Worm (Caenorhabditis elegans) whole organism, midembryonic: ENCODE measurements around the gene hrde-2.

Source experiments
- T22C8.4 ChIP-seq: fragments of 200-800 bp; sonication (Bioruptor generic); IDR thresholded peaks from 2 replicates; pipeline ENCODE4 v1.3.6; 2022; ENCODE audit warnings: missing genetic modification characterization, missing compliant biosample characterization
- cog-1 ChIP-seq: sonication (generic microtip); optimal IDR thresholded peaks from 2 replicates; lab custom pipeline; 2016; ENCODE audit warnings: missing genetic modification characterization, missing compliant biosample characterization
- flt-1 ChIP-seq: fragments of 200-800 bp; sonication (Bioruptor generic); IDR thresholded peaks from 2 replicates; pipeline ENCODE4 v1.3.6; 2022; ENCODE audit warnings: missing genetic modification characterization, missing compliant biosample characterization
- klf-2 ChIP-seq: fragments of 200-800 bp; sonication (Bioruptor generic); conservative IDR thresholded peaks from 2 replicates; pipeline ENCODE4 v1.3.6; 2022; ENCODE audit warnings: missing genetic modification reagents, missing genetic modification characterization, missing compliant biosample characterization
- med-1 ChIP-seq: sonication (generic microtip); optimal IDR thresholded peaks from 2 replicates; lab custom pipeline; 2017; ENCODE audit warnings: missing genetic modification characterization, mild to moderate bottlenecking, missing compliant biosample characterization, antibody characterized with exemption, missing genetic modification reagents; ENCODE audit not compliant: insufficient read depth
- ref-1 ChIP-seq: fragments of 200-800 bp; sonication (Bioruptor generic); conservative IDR thresholded peaks from 2 replicates; pipeline ENCODE4 v1.3.6; 2022; ENCODE audit warnings: missing genetic modification reagents, missing genetic modification characterization, missing compliant biosample characterization
- tab-1 ChIP-seq: fragments of 200-800 bp; sonication (Bioruptor generic); IDR thresholded peaks from 2 replicates; pipeline ENCODE4 v1.3.6; 2022; ENCODE audit warnings: missing genetic modification characterization, missing compliant biosample characterization
- ztf-23 ChIP-seq: fragments of 200-800 bp; sonication (Bioruptor generic); IDR thresholded peaks from 2 replicates; pipeline ENCODE4 v1.3.6; 2022; ENCODE audit warnings: missing genetic modification reagents, missing genetic modification characterization, missing compliant biosample characterization
- ztf-29 ChIP-seq: fragments of 200-800 bp; sonication (Bioruptor generic); IDR thresholded peaks from 2 replicates; pipeline ENCODE4 v1.3.6; 2022; ENCODE audit warnings: missing genetic modification reagents, missing genetic modification characterization, missing compliant biosample characterization

hrde-2 gene

ce11 chrV:15004800-15005199, at the start of gene hrde-2:
TSS of gene hrde-2 (plus strand) at chrV:15005100.
- TF ChIP-seq ztf-29 (GFP tag; lab: Robert Waterston, UW): no peak
- no peak for TF ChIP-seq cog-1 (tag; lab: Kevin White, UChicago)
- TF ChIP-seq klf-2: no peak
- no peak for TF ChIP-seq ztf-23 (GFP tag; lab: Robert Waterston, UW)
- TF ChIP-seq T22C8.4 (GFP tag; lab: Robert Waterston, UW): no peak

- TF ChIP-seq flt-1 (GFP tag; lab: Robert Waterston, UW) (no peak), med-1 (GFP tag; lab: Kevin White, UChicago) (no peak), ref-1 (GFP tag; lab: Robert Waterston, UW) (no peak), tab-1 (GFP tag; lab: Robert Waterston, UW) (no peak), T22C8.4 (GFP tag; lab: Robert Waterston, UW) (no peak)
These were observed 49.2 kb upstream of the hrde-2 start, which contains the start of gene F02D8.9 for ce11 chrV:14955676-14956075. TSS of gene F02D8.9 (minus strand) at chrV:14955776.

- no peak for TF ChIP-seq ref-1 (GFP tag; lab: Robert Waterston, UW)
These were observed 33.8 kb upstream of the hrde-2 start, which contains the start of gene nlp-59 for ce11 chrV:14971136-14971535. TSS of gene nlp-59 (plus strand) at chrV:14971436.

- TF ChIP-seq T22C8.4 (GFP tag; lab: Robert Waterston, UW): no peak
- no peak for TF ChIP-seq tab-1 (GFP tag; lab: Robert Waterston, UW)
- TF ChIP-seq ref-1 (GFP tag; lab: Robert Waterston, UW): no peak
These were observed 26.6 kb upstream of the hrde-2 start, which contains the start of the genes grd-12 and F02D8.1 for ce11 chrV:14978205-14978751. TSS of gene grd-12 (plus strand) at chrV:14978505. TSS of gene F02D8.1 (minus strand) at chrV:14978701.

- TF ChIP-seq flt-1 (GFP tag; lab: Robert Waterston, UW): no peak
- TF ChIP-seq ztf-29 (GFP tag; lab: Robert Waterston, UW): no peak
- TF ChIP-seq cog-1 (tag; lab: Kevin White, UChicago): no peak
- TF ChIP-seq tab-1 (GFP tag; lab: Robert Waterston, UW): no peak
- TF ChIP-seq T22C8.4 (GFP tag; lab: Robert Waterston, UW): no peak
- TF ChIP-seq ref-1 (GFP tag; lab: Robert Waterston, UW): no peak
- TF ChIP-seq ztf-23 (GFP tag; lab: Robert Waterston, UW): no peak
- no peak for TF ChIP-seq med-1 (GFP tag; lab: Kevin White, UChicago)
- no peak for TF ChIP-seq klf-2
These were observed 25.0 kb upstream of the hrde-2 start, which contains the start of gene xbx-1 for ce11 chrV:14979937-14980336. TSS of gene xbx-1 (plus strand) at chrV:14980237.

- TF ChIP-seq cog-1 (tag; lab: Kevin White, UChicago) (no peak), T22C8.4 (GFP tag; lab: Robert Waterston, UW) (no peak), ztf-29 (GFP tag; lab: Robert Waterston, UW) (no peak), flt-1 (GFP tag; lab: Robert Waterston, UW) (no peak), med-1 (GFP tag; lab: Kevin White, UChicago) (no peak), klf-2 (no peak), ztf-23 (GFP tag; lab: Robert Waterston, UW) (no peak), tab-1 (GFP tag; lab: Robert Waterston, UW) (no peak), ref-1 (GFP tag; lab: Robert Waterston, UW) (no peak)
These were observed 20.3 kb upstream of the hrde-2 start, which contains the start of gene F02D8.4 for ce11 chrV:14984593-14984992. TSS of gene F02D8.4 (plus strand) at chrV:14984893.

ce11 chrV:14990843-14991242, 14.1 kb upstream of the hrde-2 start, which contains the start of the genes cdt-2 and T01C3.2:
TSS of gene cdt-2 (minus strand) at chrV:14991126.
TSS of gene T01C3.2 (plus strand) at chrV:14991168.
- TF ChIP-seq flt-1 (GFP tag; lab: Robert Waterston, UW): no peak
- TF ChIP-seq ref-1 (GFP tag; lab: Robert Waterston, UW): no peak
- no peak for TF ChIP-seq cog-1 (tag; lab: Kevin White, UChicago)
- TF ChIP-seq ztf-29 (GFP tag; lab: Robert Waterston, UW): no peak
- no peak for TF ChIP-seq klf-2
- TF ChIP-seq med-1 (GFP tag; lab: Kevin White, UChicago): no peak
- no peak for TF ChIP-seq T22C8.4 (GFP tag; lab: Robert Waterston, UW)
- TF ChIP-seq tab-1 (GFP tag; lab: Robert Waterston, UW): no peak
- TF ChIP-seq ztf-23 (GFP tag; lab: Robert Waterston, UW): no peak

- no peak for TF ChIP-seq ztf-23 (GFP tag; lab: Robert Waterston, UW)
- no peak for TF ChIP-seq med-1 (GFP tag; lab: Kevin White, UChicago)
- TF ChIP-seq ztf-29 (GFP tag; lab: Robert Waterston, UW): no peak
- TF ChIP-seq ref-1 (GFP tag; lab: Robert Waterston, UW): no peak
- TF ChIP-seq tab-1 (GFP tag; lab: Robert Waterston, UW): no peak
- no peak for TF ChIP-seq flt-1 (GFP tag; lab: Robert Waterston, UW)
- no peak for TF ChIP-seq klf-2
- no peak for TF ChIP-seq T22C8.4 (GFP tag; lab: Robert Waterston, UW)
- TF ChIP-seq cog-1 (tag; lab: Kevin White, UChicago): no peak
These were observed 13.4 kb upstream of the hrde-2 start for ce11 chrV:14991489-14991888.

- TF ChIP-seq cog-1 (tag; lab: Kevin White, UChicago) (no peak), ztf-23 (GFP tag; lab: Robert Waterston, UW) (no peak), T22C8.4 (GFP tag; lab: Robert Waterston, UW) (no peak), tab-1 (GFP tag; lab: Robert Waterston, UW) (no peak), klf-2 (no peak), med-1 (GFP tag; lab: Kevin White, UChicago) (no peak), ztf-29 (GFP tag; lab: Robert Waterston, UW) (no peak), ref-1 (GFP tag; lab: Robert Waterston, UW) (no peak), flt-1 (GFP tag; lab: Robert Waterston, UW) (no peak)
These were observed 12.2 kb upstream of the hrde-2 start, which contains the start of gene T01C3.3 for ce11 chrV:14992627-14993117. TSS of gene T01C3.3 (minus strand) at chrV:14992677.
